Fruit fly (Drosophila melanogaster) whole organism: ENCODE results near the gene TrpRS.

Experiments
- pan ChIP-seq: fragments of >200 bp; optimal IDR thresholded peaks from 2 replicates; lab custom pipeline; 2017
- psq ChIP-seq: fragments of >200 bp; optimal IDR thresholded peaks from 2 replicates; lab custom pipeline; 2017

DNA sequence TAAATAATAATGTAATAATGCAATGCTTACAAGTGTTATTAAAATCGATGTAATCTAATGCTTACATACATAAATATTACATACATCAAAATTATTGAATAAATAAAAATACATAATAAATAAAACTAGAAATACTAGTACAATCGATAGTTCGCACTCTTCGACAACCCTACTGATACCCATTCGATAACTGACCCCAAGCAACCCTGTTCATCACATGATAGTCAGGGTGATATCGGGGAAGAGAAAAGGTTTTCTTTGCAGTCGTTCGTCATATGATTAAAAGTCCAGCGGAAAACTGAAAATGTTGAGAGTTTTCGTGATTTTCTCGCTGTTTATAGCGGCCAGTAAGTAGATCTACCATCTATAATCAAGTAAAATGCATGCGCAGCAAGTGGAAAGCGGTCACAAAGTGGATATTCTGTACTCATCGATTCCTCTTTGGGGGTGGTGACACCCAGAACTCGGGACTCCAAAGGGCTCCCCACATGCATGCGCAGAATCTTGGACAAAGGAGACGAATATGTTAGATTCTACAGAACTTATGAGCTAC is 6.2 kb downstream of the TrpRS start, which contains the start of gene ATP6AP2:
- TF ChIP-seq pan (lab: Kevin White, UChicago) (no peak), psq (no peak)
